Fruit fly (Drosophila melanogaster) whole organism, adult: ENCODE measurements around the gene CG32772.

Experiments
- CG12768 ChIP-seq: fragments of 200-800 bp; sonication (Bioruptor generic); optimal IDR thresholded peaks from 2 replicates; lab custom pipeline; 2017; ENCODE audit warnings: missing biosample characterization, missing genetic modification characterization, mild to moderate bottlenecking, moderate library complexity, missing genetic modification reagents
- CG33017 ChIP-seq: fragments of 200-800 bp; sonication (Bioruptor generic); optimal IDR thresholded peaks from 2 replicates; lab custom pipeline; 2018; ENCODE audit warnings: missing biosample characterization, mild to moderate bottlenecking, missing genetic modification characterization, moderate library complexity
- CG7045 ChIP-seq: fragments of 200-800 bp; sonication (Bioruptor generic); optimal IDR thresholded peaks from 2 replicates; lab custom pipeline; 2017; ENCODE audit warnings: missing biosample characterization, mild to moderate bottlenecking, missing genetic modification characterization
- Clk ChIP-seq: fragments of 200-800 bp; sonication (Bioruptor generic); optimal IDR thresholded peaks from 2 replicates; lab custom pipeline; 2017; ENCODE audit warnings: missing biosample characterization, missing genetic modification characterization
- Hr96 ChIP-seq: fragments of 200-800 bp; sonication (Bioruptor generic); optimal IDR thresholded peaks from 2 replicates; lab custom pipeline; 2016; ENCODE audit warnings: missing biosample characterization, missing genetic modification characterization
- Mnt ChIP-seq: fragments of 200-800 bp; sonication (Bioruptor generic); optimal IDR thresholded peaks from 2 replicates; lab custom pipeline; 2016; ENCODE audit warnings: missing biosample characterization, mild to moderate bottlenecking, missing genetic modification characterization
- cic ChIP-seq: fragments of 200-800 bp; sonication (Bioruptor generic); optimal IDR thresholded peaks from 2 replicates; lab custom pipeline; 2017; ENCODE audit warnings: missing biosample characterization, mild to moderate bottlenecking, missing genetic modification characterization, moderate library complexity
- kay ChIP-seq: fragments of 200-800 bp; sonication (Bioruptor generic); peaks from one replicate; lab custom pipeline; 2016; ENCODE audit warnings: missing biosample characterization, missing genetic modification characterization, borderline replicate concordance

DNA sequence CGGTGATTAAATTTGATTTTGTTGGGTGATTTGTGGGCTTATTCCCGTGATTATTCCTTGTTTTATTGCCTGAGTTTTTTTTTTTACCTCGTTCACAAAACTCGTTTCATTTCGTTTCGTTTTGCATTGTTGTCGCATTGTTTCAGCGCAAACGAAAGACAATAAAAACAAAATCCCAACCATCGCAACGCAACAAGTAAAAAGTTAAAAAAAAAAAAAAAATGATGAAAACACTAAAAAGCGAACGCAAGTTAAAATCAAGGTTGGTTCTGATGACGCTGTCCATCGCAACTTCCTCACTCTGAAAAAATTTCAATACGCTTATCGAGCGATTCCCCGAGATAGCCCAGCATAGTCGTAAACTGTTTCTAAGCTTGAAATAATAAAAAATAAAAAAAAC is 32.6 kb downstream of the CG32772 start:
- TF ChIP-seq CG12768 (GFP tag; lab: Kevin White, UChicago) (no peak), Hr96 (GFP tag; lab: Kevin White, UChicago) (no peak), Mnt (no peak), CG33017 (tag; lab: Kevin White, UChicago) (no peak), cic (GFP tag; lab: Kevin White, UChicago) (no peak), CG7045 (GFP tag; lab: Kevin White, UChicago) (no peak), Clk (GFP tag; lab: Kevin White, UChicago) (no peak), kay (GFP tag; lab: Kevin White, UChicago) (no peak)
